Worm (Caenorhabditis elegans) whole organism, L4/young adult: ENCODE results near the gene mlp-1.

Experiments
- dao-5 ChIP-seq: sonication (generic microtip); optimal IDR thresholded peaks from 2 replicates; lab custom pipeline; 2016; ENCODE audit warnings: missing genotype, missing genetic modification characterization, moderate library complexity, missing compliant biosample characterization
- him-1 ChIP-seq: sonication (generic microtip); optimal IDR thresholded peaks from 2 replicates; lab custom pipeline; 2016; ENCODE audit warnings: missing genotype, missing genetic modification reagents, missing genetic modification characterization, missing compliant biosample characterization

DNA sequence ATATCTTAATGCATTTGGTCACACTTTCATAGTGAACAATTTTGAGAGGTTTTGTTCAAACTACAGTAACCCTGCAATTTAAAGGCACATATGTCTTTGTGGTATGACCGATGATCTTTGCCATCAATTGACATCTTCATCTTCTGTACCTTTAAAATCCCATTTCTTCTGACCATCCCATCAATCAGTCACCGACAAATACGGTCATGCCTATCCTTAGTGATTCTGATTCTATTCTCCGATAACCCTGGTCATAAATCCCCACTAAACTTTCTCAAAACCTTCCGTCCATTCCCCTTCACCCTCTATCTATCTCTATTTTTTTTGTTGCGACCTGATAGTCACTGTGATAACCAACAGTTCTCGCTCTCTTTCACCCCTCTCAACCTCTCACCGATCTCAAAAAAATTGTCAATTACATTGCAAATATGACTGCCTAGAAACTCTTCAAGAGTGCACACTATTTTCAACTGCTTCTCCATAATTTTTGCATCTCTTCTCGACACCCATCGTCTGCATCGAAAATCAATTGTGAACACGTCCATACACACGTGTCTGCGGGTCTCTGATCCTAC, 10.7 kb downstream of the mlp-1 start:
- TF ChIP-seq him-1 (tag; lab: Kevin White, UChicago) (no peak), dao-5 (tag; lab: Kevin White, UChicago) (no peak)
